Worm (Caenorhabditis elegans) whole organism, midembryonic: Measurements from ENCODE around the gene pacl-1.

Experiments used
- cog-1 ChIP-seq: sonication (generic microtip); optimal IDR thresholded peaks from 2 replicates; lab custom pipeline; 2016; ENCODE audit warnings: missing genetic modification characterization, missing compliant biosample characterization
- flt-1 ChIP-seq: fragments of 200-800 bp; sonication (Bioruptor generic); IDR thresholded peaks from 2 replicates; pipeline ENCODE4 v1.3.6; 2022; ENCODE audit warnings: missing genetic modification characterization, missing compliant biosample characterization
- klf-2 ChIP-seq: fragments of 200-800 bp; sonication (Bioruptor generic); conservative IDR thresholded peaks from 2 replicates; pipeline ENCODE4 v1.3.6; 2022; ENCODE audit warnings: missing genetic modification reagents, missing genetic modification characterization, missing compliant biosample characterization
- med-1 ChIP-seq: sonication (generic microtip); optimal IDR thresholded peaks from 2 replicates; lab custom pipeline; 2017; ENCODE audit warnings: missing genetic modification characterization, mild to moderate bottlenecking, missing compliant biosample characterization, antibody characterized with exemption, missing genetic modification reagents; ENCODE audit not compliant: insufficient read depth
- ref-1 ChIP-seq: fragments of 200-800 bp; sonication (Bioruptor generic); conservative IDR thresholded peaks from 2 replicates; pipeline ENCODE4 v1.3.6; 2022; ENCODE audit warnings: missing genetic modification reagents, missing genetic modification characterization, missing compliant biosample characterization
- ztf-23 ChIP-seq: fragments of 200-800 bp; sonication (Bioruptor generic); IDR thresholded peaks from 2 replicates; pipeline ENCODE4 v1.3.6; 2022; ENCODE audit warnings: missing genetic modification reagents, missing genetic modification characterization, missing compliant biosample characterization
- ztf-29 ChIP-seq: fragments of 200-800 bp; sonication (Bioruptor generic); IDR thresholded peaks from 2 replicates; pipeline ENCODE4 v1.3.6; 2022; ENCODE audit warnings: missing genetic modification reagents, missing genetic modification characterization, missing compliant biosample characterization

DNA sequence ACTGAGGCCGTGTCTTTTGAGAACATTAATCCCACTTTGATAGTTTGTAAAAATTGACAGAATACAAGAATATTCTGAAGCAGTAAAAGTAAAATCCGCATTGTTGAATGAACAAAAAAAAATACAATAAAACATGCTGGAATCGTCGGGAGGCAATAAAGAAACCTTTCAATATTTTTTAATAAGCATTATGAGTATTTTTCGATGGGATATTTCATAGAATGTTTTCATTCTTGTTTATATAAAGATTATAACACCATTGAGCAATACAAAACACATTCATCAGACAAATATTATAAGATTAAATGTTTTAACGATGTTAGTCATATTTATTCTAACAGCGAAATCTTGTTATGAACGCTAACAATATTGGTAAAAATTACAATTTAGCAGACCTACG lies 21.6 kb downstream of the pacl-1 start, which contains the start of gene gcy-20:
- TF ChIP-seq klf-2 (GFP tag; lab: Robert Waterston, UW) = no peak
- no peak for TF ChIP-seq cog-1
- TF ChIP-seq flt-1 (GFP tag; lab: Robert Waterston, UW) = no peak
- TF ChIP-seq ref-1 = no peak
- TF ChIP-seq ztf-29 (GFP tag; lab: Robert Waterston, UW) = no peak
- no peak for TF ChIP-seq ztf-23 (GFP tag; lab: Robert Waterston, UW)
- no peak for TF ChIP-seq med-1 (GFP tag; lab: Kevin White, UChicago)
